Fruit fly (Drosophila melanogaster) whole organism, embryonic: ENCODE measurements around the gene CG8675.

ENCODE experiments used
- Aef1 ChIP-seq: fragments of 200-800 bp; sonication (Bioruptor generic); IDR thresholded peaks from 3 replicates; pipeline ENCODE4 v1.3.6; 2022; ENCODE audit warnings: missing biosample characterization, missing genetic modification characterization
- Bgb ChIP-seq: fragments of 200-800 bp; sonication (Bioruptor generic); IDR thresholded peaks from 2 replicates; pipeline ENCODE4 v1.3.6; 2022; ENCODE audit warnings: missing biosample characterization, missing genetic modification characterization; ENCODE audit not compliant: partially characterized antibody
- CG10366 ChIP-seq: fragments of 200-800 bp; sonication (Bioruptor generic); IDR thresholded peaks from 2 replicates; pipeline ENCODE4 v1.3.6; 2022; ENCODE audit warnings: missing biosample characterization, missing genetic modification characterization
- CG10462 ChIP-seq: fragments of 200-800 bp; sonication (Bioruptor generic); optimal IDR thresholded peaks from 2 replicates; lab custom pipeline; 2016; ENCODE audit warnings: missing biosample characterization, missing genetic modification characterization
- CG10959 ChIP-seq: fragments of 200-800 bp; sonication (Bioruptor generic); IDR thresholded peaks from 2 replicates; pipeline ENCODE4 v1.3.6; 2022; ENCODE audit warnings: missing biosample characterization, missing genetic modification characterization
- CG12071 ChIP-seq: fragments of 200-800 bp; sonication (Bioruptor generic); optimal IDR thresholded peaks from 3 replicates; lab custom pipeline; 2018; ENCODE audit warnings: missing biosample characterization, mild to moderate bottlenecking, missing genetic modification characterization
- CG1233 ChIP-seq: fragments of 200-800 bp; sonication (Bioruptor generic); optimal IDR thresholded peaks from 4 replicates; lab custom pipeline; 2018; ENCODE audit warnings: missing biosample characterization, mild to moderate bottlenecking, missing genetic modification characterization
- CG13287 ChIP-seq: fragments of 200-800 bp; sonication (Bioruptor generic); IDR thresholded peaks from 2 replicates; pipeline ENCODE4 v1.3.6; 2022; ENCODE audit warnings: missing biosample characterization, missing genetic modification characterization; ENCODE audit not compliant: partially characterized antibody
- CG13775 ChIP-seq: fragments of 200-800 bp; sonication (Bioruptor generic); optimal IDR thresholded peaks from 3 replicates; lab custom pipeline; 2017; ENCODE audit warnings: missing biosample characterization, mild to moderate bottlenecking, missing genetic modification characterization
- CG15011 ChIP-seq: fragments of 200-800 bp; sonication (Bioruptor generic); optimal IDR thresholded peaks from 3 replicates; lab custom pipeline; 2018; ENCODE audit warnings: missing biosample characterization, mild to moderate bottlenecking, missing genetic modification characterization
- CG31224 ChIP-seq: fragments of 200-800 bp; sonication (Bioruptor generic); IDR thresholded peaks from 2 replicates; pipeline ENCODE4 v1.3.6; 2022; ENCODE audit warnings: missing biosample characterization, missing genetic modification characterization
- CG32772 ChIP-seq: fragments of 200-800 bp; sonication (Bioruptor generic); IDR thresholded peaks from 2 replicates; pipeline ENCODE4 v1.3.6; 2022; ENCODE audit warnings: missing biosample characterization, missing genetic modification characterization
- CG33557 ChIP-seq: fragments of 200-800 bp; sonication (Bioruptor generic); optimal IDR thresholded peaks from 2 replicates; lab custom pipeline; 2019; ENCODE audit warnings: missing biosample characterization, mild to moderate bottlenecking, missing genetic modification characterization, moderate library complexity
- CG3407 ChIP-seq: fragments of 200-800 bp; sonication (Bioruptor generic); optimal IDR thresholded peaks from 2 replicates; lab custom pipeline; 2018; ENCODE audit warnings: missing biosample characterization, mild to moderate bottlenecking, missing genetic modification characterization
- CG34224 ChIP-seq: fragments of 200-800 bp; sonication (Bioruptor generic); IDR thresholded peaks from 3 replicates; pipeline ENCODE4 v1.3.6; 2022; ENCODE audit warnings: missing biosample characterization, missing genetic modification characterization; ENCODE audit not compliant: partially characterized antibody
- CG3838 ChIP-seq: fragments of 200-800 bp; sonication (Bioruptor generic); optimal IDR thresholded peaks from 3 replicates; lab custom pipeline; 2016; ENCODE audit warnings: missing biosample characterization, missing genetic modification characterization
- CG4730 ChIP-seq: fragments of 200-800 bp; sonication (Bioruptor generic); IDR thresholded peaks from 2 replicates; pipeline ENCODE4 v1.3.6; 2022; ENCODE audit warnings: missing biosample characterization, missing genetic modification characterization
- CG6683 ChIP-seq: fragments of 200-800 bp; sonication (Bioruptor generic); optimal IDR thresholded peaks from 2 replicates; lab custom pipeline; 2017; ENCODE audit warnings: missing biosample characterization, mild to moderate bottlenecking, missing genetic modification characterization, missing genetic modification reagents
- CG7357 ChIP-seq: fragments of 200-800 bp; sonication (Bioruptor generic); IDR thresholded peaks from 3 replicates; pipeline ENCODE4 v1.3.6; 2022; ENCODE audit warnings: missing biosample characterization, missing genetic modification characterization
- CG7987 ChIP-seq: fragments of 200-800 bp; sonication (Bioruptor generic); optimal IDR thresholded peaks from 2 replicates; lab custom pipeline; 2018; ENCODE audit warnings: missing biosample characterization, mild to moderate bottlenecking, missing genetic modification characterization, moderate library complexity
- CG8944 ChIP-seq: fragments of 200-800 bp; sonication (Bioruptor generic); optimal IDR thresholded peaks from 3 replicates; lab custom pipeline; 2016; ENCODE audit warnings: missing biosample characterization, missing genetic modification characterization
- CTCF ChIP-seq: fragments of 200-800 bp; sonication (Bioruptor generic); optimal IDR thresholded peaks from 2 replicates; lab custom pipeline; 2017; ENCODE audit warnings: missing biosample characterization, mild to moderate bottlenecking, missing genetic modification characterization, moderate library complexity
- CrebB ChIP-seq: fragments of 200-800 bp; sonication (Bioruptor generic); optimal IDR thresholded peaks from 3 replicates; lab custom pipeline; 2018; ENCODE audit warnings: missing biosample characterization, mild to moderate bottlenecking, missing genetic modification characterization
- Dek ChIP-seq: fragments of 200-800 bp; sonication (Bioruptor generic); optimal IDR thresholded peaks from 3 replicates; lab custom pipeline; 2019; ENCODE audit warnings: missing biosample characterization, mild to moderate bottlenecking, missing genetic modification characterization, moderate library complexity
- Hmr ChIP-seq: fragments of 200-800 bp; sonication (Bioruptor generic); optimal IDR thresholded peaks from 3 replicates; lab custom pipeline; 2017; ENCODE audit warnings: mild to moderate bottlenecking, missing biosample characterization, missing genetic modification reagents, missing genetic modification characterization
- Hr3 ChIP-seq: fragments of 200-800 bp; sonication (Bioruptor generic); optimal IDR thresholded peaks from 3 replicates; lab custom pipeline; 2016; ENCODE audit warnings: missing biosample characterization, missing genetic modification characterization
- Jarid2 ChIP-seq: fragments of 200-800 bp; sonication (Bioruptor generic); optimal IDR thresholded peaks from 3 replicates; lab custom pipeline; 2017; ENCODE audit warnings: mild to moderate bottlenecking, missing biosample characterization, missing genetic modification reagents, missing genetic modification characterization
- Lpt ChIP-seq: fragments of >200 bp; optimal IDR thresholded peaks from 2 replicates; lab custom pipeline; 2018; ENCODE audit warnings: missing biosample characterization, missing genetic modification characterization
- Max ChIP-seq: fragments of 200-800 bp; sonication (Bioruptor generic); optimal IDR thresholded peaks from 2 replicates; lab custom pipeline; 2016; ENCODE audit warnings: missing biosample characterization, mild to moderate bottlenecking, missing genetic modification characterization
- Nf-YC ChIP-seq: fragments of 200-800 bp; optimal IDR thresholded peaks from 3 replicates; lab custom pipeline; 2019; ENCODE audit warnings: missing biosample characterization, mild to moderate bottlenecking, missing genetic modification characterization, moderate library complexity
- Opbp ChIP-seq: fragments of 200-800 bp; sonication (Bioruptor generic); IDR thresholded peaks from 3 replicates; pipeline ENCODE4 v1.3.6; 2022; ENCODE audit warnings: missing biosample characterization, missing genetic modification characterization; ENCODE audit not compliant: partially characterized antibody
- Poxn ChIP-seq: fragments of 200-800 bp; sonication (Bioruptor generic); IDR thresholded peaks from 2 replicates; pipeline ENCODE4 v1.3.6; 2022; ENCODE audit warnings: missing biosample characterization, missing genetic modification characterization
- al ChIP-seq: fragments of 200-800 bp; sonication (Bioruptor generic); IDR thresholded peaks from 2 replicates; pipeline ENCODE4 v1.3.6; 2022; ENCODE audit warnings: missing biosample characterization, missing genetic modification characterization
- cas ChIP-seq: fragments of 200-800 bp; sonication (Bioruptor generic); IDR thresholded peaks from 2 replicates; pipeline ENCODE4 v1.3.6; 2022; ENCODE audit warnings: missing biosample characterization, missing genetic modification characterization
- chinmo ChIP-seq: fragments of 200-800 bp; sonication (Bioruptor generic); IDR thresholded peaks from 4 replicates; pipeline ENCODE4 v1.3.6; 2022; ENCODE audit warnings: missing biosample characterization, missing genetic modification characterization; ENCODE audit not compliant: partially characterized antibody
- chm ChIP-seq: fragments of 200-800 bp; sonication (Bioruptor generic); IDR thresholded peaks from 2 replicates; pipeline ENCODE4 v1.3.6; 2022; ENCODE audit warnings: missing biosample characterization, missing genetic modification characterization
- ftz-f1 ChIP-seq: fragments of 200-800 bp; sonication (Bioruptor generic); optimal IDR thresholded peaks from 2 replicates; lab custom pipeline; 2016; ENCODE audit warnings: missing biosample characterization, missing genetic modification characterization
- grn ChIP-seq: fragments of 200-800 bp; sonication (Bioruptor generic); optimal IDR thresholded peaks from 3 replicates; lab custom pipeline; 2017; ENCODE audit warnings: missing biosample characterization, missing genetic modification characterization
- gsb ChIP-seq: fragments of 200-800 bp; sonication (Bioruptor generic); IDR thresholded peaks from 2 replicates; pipeline ENCODE4 v1.3.6; 2022; ENCODE audit warnings: missing biosample characterization, missing genetic modification characterization
- ham ChIP-seq: fragments of 200-800 bp; sonication (Bioruptor generic); IDR thresholded peaks from 2 replicates; pipeline ENCODE4 v1.3.6; 2022; ENCODE audit warnings: missing biosample characterization, missing genetic modification characterization
- ken ChIP-seq: fragments of 200-800 bp; sonication (Bioruptor generic); IDR thresholded peaks from 3 replicates; pipeline ENCODE4 v1.3.6; 2022; ENCODE audit warnings: missing biosample characterization, missing genetic modification characterization
- luna ChIP-seq: fragments of 200-800 bp; sonication (Bioruptor generic); optimal IDR thresholded peaks from 2 replicates; lab custom pipeline; 2016; ENCODE audit warnings: missing biosample characterization, missing genetic modification characterization
- mam ChIP-seq: fragments of 200-800 bp; sonication (Bioruptor generic); optimal IDR thresholded peaks from 3 replicates; lab custom pipeline; 2016; ENCODE audit warnings: missing biosample characterization, missing genetic modification characterization
- pita ChIP-seq: fragments of 200-800 bp; sonication (Bioruptor generic); optimal IDR thresholded peaks from 2 replicates; lab custom pipeline; 2017; ENCODE audit warnings: missing biosample characterization, mild to moderate bottlenecking, missing genetic modification characterization
- salm ChIP-seq: fragments of 200-800 bp; sonication (Bioruptor generic); optimal IDR thresholded peaks from 2 replicates; lab custom pipeline; 2018; ENCODE audit warnings: missing biosample characterization, mild to moderate bottlenecking, missing genetic modification characterization
- shn ChIP-seq: fragments of 200-800 bp; sonication (Bioruptor generic); optimal IDR thresholded peaks from 3 replicates; lab custom pipeline; 2016; ENCODE audit warnings: missing biosample characterization, missing genetic modification characterization
- slou ChIP-seq: fragments of 200-800 bp; sonication (Bioruptor generic); optimal IDR thresholded peaks from 3 replicates; lab custom pipeline; 2016; ENCODE audit warnings: missing biosample characterization, missing genetic modification characterization
- tgo ChIP-seq: fragments of 200-800 bp; sonication (Bioruptor generic); IDR thresholded peaks from 3 replicates; pipeline ENCODE4 v1.3.6; 2022; ENCODE audit warnings: missing biosample characterization, missing genetic modification characterization
- toy ChIP-seq: fragments of 200-800 bp; sonication (Bioruptor generic); IDR thresholded peaks from 2 replicates; pipeline ENCODE4 v1.3.6; 2022; ENCODE audit warnings: missing biosample characterization, missing genetic modification characterization
- vfl ChIP-seq: fragments of 200-800 bp; sonication (Bioruptor generic); optimal IDR thresholded peaks from 2 replicates; lab custom pipeline; 2016; ENCODE audit warnings: missing biosample characterization, missing genetic modification characterization
- wor ChIP-seq: fragments of 200-800 bp; sonication (Bioruptor generic); IDR thresholded peaks from 2 replicates; pipeline ENCODE4 v1.3.6; 2022; ENCODE audit warnings: missing biosample characterization, missing genetic modification characterization
- zfh2 ChIP-seq: fragments of 200-800 bp; sonication (Bioruptor generic); optimal IDR thresholded peaks from 2 replicates; lab custom pipeline; 2016; ENCODE audit warnings: missing biosample characterization, missing genetic modification characterization

Gene CG8675

DNA sequence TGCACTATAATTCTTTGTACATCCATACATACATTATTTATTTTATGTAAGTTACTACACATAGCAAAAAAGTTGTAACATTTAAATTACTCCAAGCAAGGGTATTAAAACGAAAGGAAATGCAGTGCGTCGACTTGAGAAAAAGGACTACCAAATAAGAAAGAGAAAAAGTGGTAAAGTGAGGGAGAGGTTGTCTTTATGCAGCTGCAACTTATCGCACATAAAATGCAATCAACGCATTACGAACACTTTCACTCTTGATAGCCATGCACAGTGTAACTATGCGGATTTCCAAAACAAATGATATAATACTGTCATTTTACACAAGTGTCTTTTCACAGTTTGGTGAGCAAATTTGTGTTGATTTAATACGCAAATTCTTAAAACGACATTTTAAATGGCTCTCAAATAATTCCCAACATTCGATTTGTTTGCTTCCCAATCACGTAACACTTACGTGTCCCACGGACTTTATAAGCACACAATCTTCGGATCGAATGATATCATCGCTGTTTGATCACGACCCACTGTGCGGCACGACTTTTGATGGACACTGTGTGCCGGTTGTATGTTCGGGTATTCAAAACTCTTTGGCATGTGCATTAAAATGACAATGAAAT lies 47.9 kb upstream of the CG8675 start (continued):
- TF ChIP-seq CG13287 (GFP tag; lab: Robert Waterston, UW) (no peak), luna (GFP tag; lab: Kevin White, UChicago) (no peak), al (GFP tag; lab: Robert Waterston, UW) (no peak), CG4730 (GFP tag; lab: Robert Waterston, UW) (no peak), CG1233 (GFP tag; lab: Kevin White, UChicago) (no peak), CrebB (tag; lab: Kevin White, UChicago) (no peak), shn (peak; percentile 12), chm (GFP tag; lab: Robert Waterston, UW) (no peak), CG10959 (no peak), ftz-f1 (GFP tag; lab: Kevin White, UChicago) (no peak), mam (no peak), gsb (no peak), ken (GFP tag; lab: Robert Waterston, UW) (no peak; the same call in 2 of the 3 replicates), toy (GFP tag; lab: Robert Waterston, UW) (no peak), Poxn (GFP tag; lab: Robert Waterston, UW) (no peak), CG3407 (GFP tag; lab: Kevin White, UChicago) (no peak), CG10462 (GFP tag; lab: Kevin White, UChicago) (no peak), CG3838 (GFP tag; lab: Kevin White, UChicago) (no peak), CG15011 (GFP tag; lab: Kevin White, UChicago) (no peak), CG13775 (GFP tag; lab: Kevin White, UChicago) (no peak), wor (GFP tag; lab: Robert Waterston, UW) (peak; percentile 32; the same call in 1 of the 2 replicates), ham (no peak), CG12071 (GFP tag; lab: Kevin White, UChicago) (no peak), CG8944 (GFP tag; lab: Kevin White, UChicago) (peak; percentile 23), zfh2 (GFP tag; lab: Kevin White, UChicago) (no peak), CG32772 (GFP tag; lab: Robert Waterston, UW) (no peak), tgo (GFP tag; lab: Robert Waterston, UW) (peak; percentile 27; the same call in 1 of the 3 replicates), CG34224 (no peak), Aef1 (GFP tag; lab: Robert Waterston, UW) (no peak), chinmo (no peak), pita (GFP tag; lab: Kevin White, UChicago) (no peak), Lpt (GFP tag; lab: Kevin White, UChicago) (no peak), Hr3 (GFP tag; lab: Kevin White, UChicago) (no peak), CTCF (no peak), grn (GFP tag; lab: Kevin White, UChicago) (no peak), Nf-YC (tag; lab: Kevin White, UChicago) (no peak), CG7357 (GFP tag; lab: Robert Waterston, UW) (peak; percentile 33; the same call in 1 of the 3 replicates), vfl (GFP tag; lab: Kevin White, UChicago) (no peak), Jarid2 (no peak), CG10366 (peak; percentile 17; the same call in 1 of the 2 replicates), CG31224 (GFP tag; lab: Robert Waterston, UW) (no peak), CG6683 (GFP tag; lab: Kevin White, UChicago) (no peak), CG33557 (GFP tag; lab: Kevin White, UChicago) (no peak), Opbp (GFP tag; lab: Robert Waterston, UW) (no peak), salm (tag; lab: Kevin White, UChicago) (no peak), CG7987 (GFP tag; lab: Kevin White, UChicago) (no peak), Bgb (no peak), cas (GFP tag; lab: Robert Waterston, UW) (no peak), Max (peak; percentile 0), Hmr (GFP tag; lab: Kevin White, UChicago) (peak; percentile 1), slou (no peak), Dek (no peak)
